Fruit fly (Drosophila melanogaster): ENCODE data around the gene CG4928.

Gene CG4928

dm6 chrX:16931994-16932819 is 19.2 kb downstream of the CG4928 start (continued):
- TF ChIP-seq CG2712 (tag; optimal IDR thresholded peaks at IDR 0.05): no peak
- peak in 1 of 2 experiments; percentile 62 for TF ChIP-seq Pdp1 (GFP tag; optimal IDR thresholded peaks at IDR 0.05)
- TF ChIP-seq Adf1 (GFP tag; IDR thresholded peaks at IDR 0.05): no peak
- TF ChIP-seq CG13775 (GFP tag; optimal IDR thresholded peaks at IDR 0.05): no peak
- no peak for TF ChIP-seq ttk (GFP tag; IDR thresholded peaks at IDR 0.05)
- no peak for TF ChIP-seq CG11093 (GFP tag; IDR thresholded peaks at IDR 0.05)
- no peak for TF ChIP-seq CG15514 (GFP tag; optimal IDR thresholded peaks at IDR 0.05)
- no peak for TF ChIP-seq Sox102F (GFP tag; optimal IDR thresholded peaks at IDR 0.05)
- peak; percentile 21 for TF ChIP-seq cg (GFP tag; optimal IDR thresholded peaks at IDR 0.05)
- no peak for TF ChIP-seq ems (GFP tag; optimal IDR thresholded peaks at IDR 0.05)
- TF ChIP-seq CG8359 (GFP tag; optimal IDR thresholded peaks at IDR 0.05; ENCODE audit: borderline replicate concordance): peak; percentile 99
- TF ChIP-seq vnd (GFP tag; IDR thresholded peaks at IDR 0.05; ENCODE audit: partially characterized antibody): no peak
- no peak for TF ChIP-seq Atf3 (GFP tag; optimal IDR thresholded peaks at IDR 0.05)
- TF ChIP-seq slou (GFP tag; optimal IDR thresholded peaks at IDR 0.05): no peak
- no peak for TF ChIP-seq CG10565 (GFP tag; optimal IDR thresholded peaks at IDR 0.05)
- TF ChIP-seq CG11504 (tag; optimal IDR thresholded peaks at IDR 0.05): peak; percentile 23
- TF ChIP-seq sens (GFP tag): no peak
- TF ChIP-seq CG12299 (tag; optimal IDR thresholded peaks at IDR 0.05): no peak
- TF ChIP-seq Drgx (GFP tag; IDR thresholded peaks at IDR 0.05): peak; percentile 53
- TF ChIP-seq Rfx (GFP tag; IDR thresholded peaks at IDR 0.05): peak; percentile 47; the same call in 1 of the 2 replicates
- no peak for TF ChIP-seq pfk (GFP tag; optimal IDR thresholded peaks at IDR 0.05)
- no peak for TF ChIP-seq CG14014 (GFP tag; IDR thresholded peaks at IDR 0.05)
- TF ChIP-seq otp (GFP tag; IDR thresholded peaks at IDR 0.05): no peak
- TF ChIP-seq Usf (GFP tag; optimal IDR thresholded peaks at IDR 0.05): no peak
- TF ChIP-seq hbn (GFP tag; IDR thresholded peaks at IDR 0.05; ENCODE audit: partially characterized antibody): no peak
- no peak for TF ChIP-seq CG8290 (GFP tag; optimal IDR thresholded peaks at IDR 0.05)
- TF ChIP-seq CG8290 (tag; optimal IDR thresholded peaks at IDR 0.05): peak in 1 of 2 experiments; percentile 40
- TF ChIP-seq tgo (GFP tag; IDR thresholded peaks at IDR 0.05): no peak
- no peak for TF ChIP-seq CG6683 (GFP tag; optimal IDR thresholded peaks at IDR 0.05)
- no peak for TF ChIP-seq HLH4C (GFP tag; IDR thresholded peaks at IDR 0.05; ENCODE audit: partially characterized antibody)
- TF ChIP-seq yki (optimal IDR thresholded peaks at IDR 0.05): no peak
- peak; percentile 74 for TF ChIP-seq sug (tag; optimal IDR thresholded peaks at IDR 0.05)
- no peak for TF ChIP-seq cwo (GFP tag; optimal IDR thresholded peaks at IDR 0.05)
- no peak for TF ChIP-seq ase (GFP tag; IDR thresholded peaks at IDR 0.05)
- no peak for TF ChIP-seq dimm (GFP tag; IDR thresholded peaks at IDR 0.05)

- TF ChIP-seq z (GFP tag; IDR thresholded peaks at IDR 0.05): no peak
- TF ChIP-seq CG4424 (GFP tag; optimal IDR thresholded peaks at IDR 0.05): peak; percentile 8
- peak; percentile 16 for TF ChIP-seq CG1603 (tag; optimal IDR thresholded peaks at IDR 0.05)
- peak; percentile 28; the same call in 1 of the 2 replicates for TF ChIP-seq vvl (GFP tag; IDR thresholded peaks at IDR 0.05)
- TF ChIP-seq CG9727 (GFP tag; optimal IDR thresholded peaks at IDR 0.05): no peak
- TF ChIP-seq CG2678 (tag; optimal IDR thresholded peaks at IDR 0.05): peak; percentile 2
- no peak for TF ChIP-seq psq (GFP tag; optimal IDR thresholded peaks at IDR 0.05)
- peak; percentile 32 for TF ChIP-seq gem (tag; optimal IDR thresholded peaks at IDR 0.05)
- TF ChIP-seq zfh1 (GFP tag; IDR thresholded peaks at IDR 0.05): 0 out of 3 replicates have a peak, but pooled peaks have one; percentile 4
- peak; percentile 24 for TF ChIP-seq CG10979 (tag; optimal IDR thresholded peaks at IDR 0.05)
- TF ChIP-seq CG1832 (GFP tag; optimal IDR thresholded peaks at IDR 0.05): no peak
- TF ChIP-seq Ets65A (GFP tag): peak; percentile 36
- peak; percentile 63 for TF ChIP-seq pros (GFP tag; optimal IDR thresholded peaks at IDR 0.05)
- peak; percentile 27 for TF ChIP-seq CG17359 (tag; optimal IDR thresholded peaks at IDR 0.05)
- TF ChIP-seq ci (GFP tag; IDR thresholded peaks at IDR 0.05): peak; percentile 37; the same call in 1 of the 3 replicates
- TF ChIP-seq CG31441 (GFP tag; IDR thresholded peaks at IDR 0.05): 0 out of 2 replicates have a peak, but pooled peaks have one; percentile 12
Measured at dm6 chrX:16932820-16933386, 19.9 kb downstream of the CG4928 start.
